Worm (Caenorhabditis elegans): ENCODE data around the gene C07G2.5.

DNA sequence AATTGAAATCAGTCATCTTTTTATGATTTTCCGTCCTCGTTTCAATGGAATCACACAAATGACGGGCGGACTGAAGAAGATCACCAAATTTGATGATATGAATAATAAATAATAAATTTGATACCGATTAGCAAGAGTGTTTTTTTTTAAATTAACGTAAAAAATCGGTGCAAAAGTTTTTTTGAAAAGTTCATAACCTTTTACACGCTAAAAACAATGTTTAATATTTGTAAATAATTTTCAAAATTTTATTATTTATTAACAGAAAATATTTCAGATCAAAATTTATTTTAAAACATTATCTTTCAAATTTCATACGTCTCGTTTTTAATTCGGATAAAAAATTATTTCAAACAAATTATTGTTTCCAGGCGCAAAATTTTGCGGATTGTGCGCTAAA, 46.1 kb upstream of the C07G2.5 start, which contains the start of gene M88.3:
- TF ChIP-seq dmd-4 (tag; optimal IDR thresholded peaks at IDR 0.05; ENCODE audit: borderline replicate concordance) = no peak
- TF ChIP-seq mec-3 (tag; optimal IDR thresholded peaks at IDR 0.05; ENCODE audit: borderline replicate concordance) = no peak
- TF ChIP-seq hlh-15 (tag; optimal IDR thresholded peaks at IDR 0.05) = no peak
- TF ChIP-seq tbx-7 (tag; optimal IDR thresholded peaks at IDR 0.05) = no peak

Measured in whole organism, late embryonic.